Worm (Caenorhabditis elegans) whole organism, L4 larva: ENCODE data around the gene W04H10.5.

Experiments used
- D1046.2 ChIP-seq: fragments of 200-800 bp; sonication (Bioruptor generic); IDR thresholded peaks from 2 replicates; pipeline ENCODE4 v1.3.6; 2022; ENCODE audit warnings: missing genetic modification characterization, missing compliant biosample characterization
- F10B5.3 ChIP-seq: sonication (generic microtip); optimal IDR thresholded peaks from 2 replicates; lab custom pipeline; 2016; ENCODE audit warnings: mild to moderate bottlenecking, missing genetic modification characterization, missing compliant biosample characterization
- F37D6.2 ChIP-seq: sonication (generic microtip); optimal IDR thresholded peaks from 2 replicates; lab custom pipeline; 2016; ENCODE audit warnings: mild to moderate bottlenecking, missing genetic modification characterization, missing compliant biosample characterization
- F44E2.7 ChIP-seq: fragments of 200-800 bp; sonication (Bioruptor generic); IDR thresholded peaks from 2 replicates; pipeline ENCODE4 v2.1.2; 2022; ENCODE audit warnings: missing genetic modification characterization, missing compliant biosample characterization
- F49E8.2 ChIP-seq: sonication (generic microtip); optimal IDR thresholded peaks from 2 replicates; lab custom pipeline; 2016; ENCODE audit warnings: missing compliant biosample characterization, mild to moderate bottlenecking, missing genetic modification characterization, borderline replicate concordance
- R02D3.7 ChIP-seq: fragments of 150-350 bp; sonication (generic microtip); optimal IDR thresholded peaks from 3 replicates; lab custom pipeline; 2014; ENCODE audit warnings: missing biosample characterization, missing genetic modification characterization
- Y48G9A.11 ChIP-seq: fragments of 200-800 bp; sonication (Bioruptor generic); IDR thresholded peaks from 2 replicates; pipeline ENCODE4 v1.3.6; 2022; ENCODE audit warnings: missing genetic modification reagents, missing genetic modification characterization, missing compliant biosample characterization
- Y5F2A.4 ChIP-seq: fragments of 200-800 bp; sonication (Bioruptor generic); optimal IDR thresholded peaks from 2 replicates; lab custom pipeline; 2018; ENCODE audit warnings: mild to moderate bottlenecking, missing genetic modification characterization, missing compliant biosample characterization
- ZK546.5 ChIP-seq, 2 experiments: sonication (generic microtip); optimal IDR thresholded peaks; 2 replicates each; lab custom pipeline; 2017; ENCODE audit warnings: missing biosample characterization in 2 of 2, missing genetic modification characterization in 2 of 2
- aha-1 ChIP-seq: fragments of 150-350 bp; peaks from one replicate; lab custom pipeline; 2014; ENCODE audit warnings: missing biosample characterization, missing genetic modification characterization
- ama-1 ChIP-seq: fragments of 150-350 bp; optimal IDR thresholded peaks from 2 replicates; lab custom pipeline; 2014; ENCODE audit warnings: inconsistent platforms, mixed read lengths
- arid-1 ChIP-seq: fragments of 200-800 bp; sonication (Bioruptor generic); conservative IDR thresholded peaks from 2 replicates; pipeline ENCODE4 v1.3.6; 2022; ENCODE audit warnings: missing genetic modification reagents, missing genetic modification characterization, missing compliant biosample characterization
- attf-4 ChIP-seq: sonication (generic microtip); optimal IDR thresholded peaks from 3 replicates; lab custom pipeline; 2017; ENCODE audit warnings: missing biosample characterization, missing genetic modification characterization
- ceh-20 ChIP-seq: fragments of 200-800 bp; sonication (Bioruptor generic); IDR thresholded peaks from 2 replicates; pipeline ENCODE4 v1.3.6; 2022; ENCODE audit warnings: missing genetic modification reagents, missing genetic modification characterization, missing compliant biosample characterization
- ceh-28 ChIP-seq: fragments of 150-350 bp; optimal IDR thresholded peaks from 2 replicates; lab custom pipeline; 2014; ENCODE audit warnings: missing biosample characterization, missing genetic modification reagents, missing genetic modification characterization
- ceh-32 ChIP-seq: sonication (generic microtip); optimal IDR thresholded peaks from 2 replicates; lab custom pipeline; 2016; ENCODE audit warnings: mild to moderate bottlenecking, missing genetic modification characterization, missing compliant biosample characterization; ENCODE audit not compliant: poor library complexity
- ceh-44 ChIP-seq: fragments of 200-800 bp; sonication (Bioruptor generic); IDR thresholded peaks from 2 replicates; pipeline ENCODE4 v1.3.6; 2022; ENCODE audit warnings: missing genetic modification reagents, missing genetic modification characterization, missing compliant biosample characterization
- ceh-62 ChIP-seq: sonication (generic microtip); optimal IDR thresholded peaks from 2 replicates; lab custom pipeline; 2017; ENCODE audit warnings: missing biosample characterization, missing genetic modification characterization
- ceh-82 ChIP-seq: sonication (generic microtip); optimal IDR thresholded peaks from 2 replicates; lab custom pipeline; 2017; ENCODE audit warnings: missing biosample characterization, missing genetic modification characterization
- ctbp-1 ChIP-seq: fragments of 200-800 bp; sonication (Bioruptor generic); IDR thresholded peaks from 2 replicates; pipeline ENCODE4 v1.3.6; 2022; ENCODE audit warnings: missing genetic modification reagents, missing genetic modification characterization, missing compliant biosample characterization
- daf-19 ChIP-seq: fragments of 200-800 bp; sonication (Bioruptor generic); conservative IDR thresholded peaks from 2 replicates; pipeline ENCODE4 v1.3.6; 2022; ENCODE audit warnings: missing genetic modification characterization, missing compliant biosample characterization
- duxl-1 ChIP-seq: sonication (generic microtip); optimal IDR thresholded peaks from 2 replicates; lab custom pipeline; 2016; ENCODE audit warnings: mild to moderate bottlenecking, missing genetic modification characterization, moderate library complexity, missing compliant biosample characterization; ENCODE audit not compliant: poor library complexity
- egl-27 ChIP-seq: sonication (generic microtip); optimal IDR thresholded peaks from 3 replicates; lab custom pipeline; 2017; ENCODE audit warnings: missing biosample characterization, missing genetic modification reagents, missing genetic modification characterization
- fos-1 ChIP-seq: fragments of 150-350 bp; optimal IDR thresholded peaks from 2 replicates; lab custom pipeline; 2014; ENCODE audit warnings: missing biosample characterization, missing genetic modification characterization
- gei-8 ChIP-seq: fragments of 200-800 bp; sonication (Bioruptor generic); optimal IDR thresholded peaks from 2 replicates; lab custom pipeline; 2018; ENCODE audit warnings: mild to moderate bottlenecking, missing genetic modification characterization, missing compliant biosample characterization
- hlh-11 ChIP-seq: fragments of 200-800 bp; sonication (Bioruptor generic); optimal IDR thresholded peaks from 2 replicates; lab custom pipeline; 2018; ENCODE audit warnings: mild to moderate bottlenecking, missing genetic modification characterization, missing compliant biosample characterization
- hlh-30 ChIP-seq: sonication (generic microtip); optimal IDR thresholded peaks from 2 replicates; lab custom pipeline; 2017; ENCODE audit warnings: antibody characterized with exemption, mild to moderate bottlenecking, missing genetic modification characterization, missing compliant biosample characterization; ENCODE audit not compliant: insufficient read depth
- hmg-1.1 ChIP-seq: fragments of 200-800 bp; sonication (Bioruptor generic); IDR thresholded peaks from 2 replicates; pipeline ENCODE4 v1.3.6; 2022; ENCODE audit warnings: missing genetic modification reagents, missing genetic modification characterization, missing compliant biosample characterization
- jun-1 ChIP-seq: fragments of 150-350 bp; optimal IDR thresholded peaks from 2 replicates; lab custom pipeline; 2014; ENCODE audit warnings: missing biosample characterization, missing genetic modification reagents, missing genetic modification characterization
- lim-7 ChIP-seq: fragments of 200-800 bp; sonication (Bioruptor generic); IDR thresholded peaks from 2 replicates; pipeline ENCODE4 v1.3.6; 2022; ENCODE audit warnings: missing genetic modification characterization, missing compliant biosample characterization
- lin-13 ChIP-seq: fragments of 150-350 bp; optimal IDR thresholded peaks from 2 replicates; lab custom pipeline; 2014; ENCODE audit warnings: missing biosample characterization, missing genetic modification reagents, missing genetic modification characterization
- lsy-2 ChIP-seq, 2 experiments: fragments of 150-350 bp in 1 of 2; sonication (generic microtip) in 1 of 2; optimal IDR thresholded peaks; 2 replicates each; lab custom pipeline; 2014 to 2017; ENCODE audit warnings: missing biosample characterization in 2 of 2, missing genetic modification characterization in 2 of 2
- madf-9 ChIP-seq: fragments of 200-800 bp; sonication (Bioruptor generic); conservative IDR thresholded peaks from 2 replicates; pipeline ENCODE4 v1.3.6; 2022; ENCODE audit warnings: missing genetic modification reagents, missing genetic modification characterization, missing compliant biosample characterization
- mdl-1 ChIP-seq, 2 experiments: fragments of 150-350 bp in 1 of 2; sonication (generic microtip) in 1 of 2; optimal IDR thresholded peaks; 2 replicates each; lab custom pipeline; 2014 to 2017; ENCODE audit warnings: missing biosample characterization in 2 of 2, missing genetic modification characterization in 2 of 2
- mep-1 ChIP-seq: fragments of 150-350 bp; sonication (generic microtip); optimal IDR thresholded peaks from 3 replicates; lab custom pipeline; 2014; ENCODE audit warnings: missing biosample characterization, missing genetic modification characterization
- mes-2 ChIP-seq: sonication (generic microtip); optimal IDR thresholded peaks from 2 replicates; lab custom pipeline; 2016; ENCODE audit warnings: missing genotype, mild to moderate bottlenecking, missing genetic modification characterization, missing compliant biosample characterization; ENCODE audit not compliant: poor library complexity, severe bottlenecking
- nhr-111 ChIP-seq: fragments of 200-800 bp; sonication (Bioruptor generic); optimal IDR thresholded peaks from 2 replicates; lab custom pipeline; 2018; ENCODE audit warnings: mild to moderate bottlenecking, missing genetic modification characterization, missing compliant biosample characterization
- nhr-25 ChIP-seq: sonication (generic microtip); optimal IDR thresholded peaks from 2 replicates; lab custom pipeline; 2017; ENCODE audit warnings: missing genetic modification characterization, mild to moderate bottlenecking, missing compliant biosample characterization, antibody characterized with exemption, moderate library complexity, borderline replicate concordance; ENCODE audit not compliant: insufficient read depth
- nhr-28 ChIP-seq: fragments of 150-350 bp; optimal IDR thresholded peaks from 2 replicates; lab custom pipeline; 2014; ENCODE audit warnings: missing biosample characterization, missing genetic modification characterization
- nhr-42 ChIP-seq: fragments of 200-800 bp; sonication (Bioruptor generic); IDR thresholded peaks from 2 replicates; pipeline ENCODE4 v1.3.6; 2022; ENCODE audit warnings: missing genetic modification characterization, missing compliant biosample characterization
- nhr-48 ChIP-seq: sonication (generic microtip); optimal IDR thresholded peaks from 2 replicates; lab custom pipeline; 2016; ENCODE audit warnings: mild to moderate bottlenecking, missing genetic modification characterization, missing compliant biosample characterization
- pha-4 ChIP-seq, 2 experiments: fragments of 150-350 bp in 1 of 2; fragments of 200-800 bp in 1 of 2; sonication (Bioruptor generic) in 1 of 2; IDR thresholded peaks in 1 of 2; optimal IDR thresholded peaks in 1 of 2; 2 replicates each; pipeline versions ENCODE4 v1.3.6 to Lab custom; 2014 to 2022; ENCODE audit warnings: missing genetic modification characterization in 2 of 2, missing genetic modification reagents in 2 of 2, missing biosample characterization in 1 of 2, missing compliant biosample characterization in 1 of 2
- rbr-2 ChIP-seq: sonication (generic microtip); optimal IDR thresholded peaks from 2 replicates; lab custom pipeline; 2016; ENCODE audit warnings: missing genotype, missing genetic modification characterization, missing compliant biosample characterization
- set-16 ChIP-seq: fragments of 200-800 bp; sonication (Bioruptor generic); IDR thresholded peaks from 2 replicates; pipeline ENCODE4 v1.3.6; 2022; ENCODE audit warnings: missing genetic modification reagents, missing genetic modification characterization, missing compliant biosample characterization
- snpc-4 ChIP-seq: fragments of 150-350 bp; optimal IDR thresholded peaks from 2 replicates; lab custom pipeline; 2014; ENCODE audit warnings: missing biosample characterization, missing genetic modification characterization
- tra-1 ChIP-seq: fragments of 200-800 bp; sonication (Bioruptor generic); IDR thresholded peaks from 2 replicates; pipeline ENCODE4 v1.3.6; 2022; ENCODE audit warnings: missing genetic modification reagents, missing genetic modification characterization, missing compliant biosample characterization
- unc-39 ChIP-seq: sonication (generic microtip); optimal IDR thresholded peaks from 2 replicates; lab custom pipeline; 2017; ENCODE audit warnings: missing biosample characterization, missing genetic modification characterization
- unc-62 ChIP-seq, 3 experiments: fragments of 150-350 bp in 1 of 3; sonication (generic microtip); optimal IDR thresholded peaks in 2 of 3; peaks in 1 of 3; 1 replicate in 1 of 3; 2 replicates in 2 of 3; lab custom pipeline; 2014 to 2017; ENCODE audit warnings: missing biosample characterization in 3 of 3, missing genetic modification characterization in 3 of 3, missing genetic modification reagents in 3 of 3, missing genotype in 1 of 3
- vab-7 ChIP-seq: fragments of 200-800 bp; sonication (Bioruptor generic); IDR thresholded peaks from 2 replicates; pipeline ENCODE4 v1.3.6; 2022; ENCODE audit warnings: missing genetic modification reagents, missing genetic modification characterization, missing compliant biosample characterization
- zag-1 ChIP-seq: fragments of 150-350 bp; optimal IDR thresholded peaks from 2 replicates; lab custom pipeline; 2014; ENCODE audit warnings: missing biosample characterization, missing genetic modification characterization
- ztf-11 ChIP-seq: fragments of 150-350 bp; optimal IDR thresholded peaks from 2 replicates; lab custom pipeline; 2014; ENCODE audit warnings: missing biosample characterization, missing genetic modification characterization

Gene W04H10.5

ce11 chrII:602969-603368, 3.2 kb upstream of the W04H10.5 start:
- TF ChIP-seq nhr-25 (tag; lab: Kevin White, UChicago) (no peak), F49E8.2 (tag; lab: Kevin White, UChicago) (no peak), ctbp-1 (GFP tag; lab: Robert Waterston, UW) (no peak), ceh-62 (tag; lab: Kevin White, UChicago) (no peak), rbr-2 (tag; lab: Kevin White, UChicago) (no peak), Y5F2A.4 (no peak), pha-4 (GFP tag; IDR thresholded peaks at IDR 0.05; lab: Robert Waterston, UW) (no peak), pha-4 (tag; optimal IDR thresholded peaks at IDR 0.05; lab: Kevin White, UChicago) (no peak), set-16 (GFP tag; lab: Robert Waterston, UW) (no peak), nhr-111 (GFP tag; lab: Kevin White, UChicago) (no peak), tra-1 (GFP tag; lab: Robert Waterston, UW) (no peak), ztf-11 (no peak), hmg-1.1 (GFP tag; lab: Robert Waterston, UW) (no peak), unc-39 (tag; lab: Kevin White, UChicago) (no peak), mep-1 (peak; percentile 72), ceh-82 (no peak), duxl-1 (tag; lab: Kevin White, UChicago) (no peak), lin-13 (peak; percentile 55), madf-9 (GFP tag; lab: Robert Waterston, UW) (no peak), mes-2 (no peak), R02D3.7 (tag; lab: Kevin White, UChicago) (no peak), ZK546.5 (tag; optimal IDR thresholded peaks at IDR 0.05; lab: Kevin White, UChicago) (no peak), zag-1 (no peak), nhr-42 (GFP tag; lab: Robert Waterston, UW) (no peak), mdl-1 (tag; optimal IDR thresholded peaks at IDR 0.05; lab: Kevin White, UChicago) (peak in 1 of 2 experiments; percentile 80), nhr-48 (tag; lab: Kevin White, UChicago) (no peak), snpc-4 (no peak), vab-7 (GFP tag; lab: Robert Waterston, UW) (no peak), lsy-2 (tag; optimal IDR thresholded peaks at IDR 0.05; lab: Kevin White, UChicago) (peak in 1 of 2 experiments; percentile 68), ceh-44 (GFP tag; lab: Robert Waterston, UW) (no peak), unc-62 (GFP tag; optimal IDR thresholded peaks at IDR 0.05 in 1 of 2; lab: Kevin White, UChicago) (peak in 1 of 2 experiments; percentile 96), unc-62 (tag; optimal IDR thresholded peaks at IDR 0.05; lab: Kevin White, UChicago) (no peak), hlh-11 (tag; lab: Kevin White, UChicago) (peak; percentile 88), ceh-28 (tag; lab: Kevin White, UChicago) (no peak), F10B5.3 (tag; lab: Kevin White, UChicago) (no peak), hlh-30 (peak; percentile 94), Y48G9A.11 (GFP tag; lab: Robert Waterston, UW) (no peak), ceh-20 (no peak), jun-1 (tag; lab: Kevin White, UChicago) (no peak), D1046.2 (GFP tag; lab: Robert Waterston, UW) (no peak), nhr-28 (tag; lab: Kevin White, UChicago) (peak; percentile 61), fos-1 (tag; lab: Kevin White, UChicago) (no peak), gei-8 (no peak), daf-19 (GFP tag; lab: Robert Waterston, UW) (no peak), arid-1 (no peak), attf-4 (tag; lab: Kevin White, UChicago) (no peak), F44E2.7 (no peak), ceh-32 (tag; lab: Kevin White, UChicago) (no peak), F37D6.2 (no peak), ama-1 (no peak), aha-1 (tag; lab: Kevin White, UChicago) (peak; percentile 89), egl-27 (tag; lab: Kevin White, UChicago) (no peak), lim-7 (GFP tag; lab: Robert Waterston, UW) (no peak)
